Worm (Caenorhabditis elegans) whole organism, midembryonic: ENCODE data around the gene let-4.

Experiments used
- flt-1 ChIP-seq: fragments of 200-800 bp; sonication (Bioruptor generic); IDR thresholded peaks from 2 replicates; pipeline ENCODE4 v1.3.6; 2022; ENCODE audit warnings: missing genetic modification characterization, missing compliant biosample characterization
- klf-2 ChIP-seq: fragments of 200-800 bp; sonication (Bioruptor generic); conservative IDR thresholded peaks from 2 replicates; pipeline ENCODE4 v1.3.6; 2022; ENCODE audit warnings: missing genetic modification reagents, missing genetic modification characterization, missing compliant biosample characterization
- med-1 ChIP-seq: sonication (generic microtip); optimal IDR thresholded peaks from 2 replicates; lab custom pipeline; 2017; ENCODE audit warnings: missing genetic modification characterization, mild to moderate bottlenecking, missing compliant biosample characterization, antibody characterized with exemption, missing genetic modification reagents; ENCODE audit not compliant: insufficient read depth
- ref-1 ChIP-seq: fragments of 200-800 bp; sonication (Bioruptor generic); conservative IDR thresholded peaks from 2 replicates; pipeline ENCODE4 v1.3.6; 2022; ENCODE audit warnings: missing genetic modification reagents, missing genetic modification characterization, missing compliant biosample characterization
- ztf-29 ChIP-seq: fragments of 200-800 bp; sonication (Bioruptor generic); IDR thresholded peaks from 2 replicates; pipeline ENCODE4 v1.3.6; 2022; ENCODE audit warnings: missing genetic modification reagents, missing genetic modification characterization, missing compliant biosample characterization

ce11 chrX:14556403-14556802 is 21.3 kb upstream of the let-4 start:
- no peak for TF ChIP-seq ztf-29 (GFP tag; lab: Robert Waterston, UW)
- no peak for TF ChIP-seq flt-1 (GFP tag; lab: Robert Waterston, UW)
- no peak for TF ChIP-seq ref-1
- TF ChIP-seq med-1 = no peak
- TF ChIP-seq klf-2 (GFP tag; lab: Robert Waterston, UW) = no peak
